Fruit fly (Drosophila melanogaster) whole organism, embryonic: ENCODE results near the gene Gr97a.

Experiments
- Abd-B ChIP-seq: fragments of 200-800 bp; sonication (Bioruptor generic); optimal IDR thresholded peaks from 2 replicates; lab custom pipeline; 2018; ENCODE audit warnings: missing biosample characterization, mild to moderate bottlenecking, missing genetic modification characterization, moderate library complexity
- Asciz ChIP-seq: fragments of 200-800 bp; sonication (Bioruptor generic); optimal IDR thresholded peaks from 2 replicates; lab custom pipeline; 2017; ENCODE audit warnings: missing biosample characterization, mild to moderate bottlenecking, missing genetic modification characterization, missing genetic modification reagents
- CG2116 ChIP-seq: fragments of 200-800 bp; sonication (Bioruptor generic); optimal IDR thresholded peaks from 3 replicates; lab custom pipeline; 2018; ENCODE audit warnings: missing biosample characterization, mild to moderate bottlenecking, missing genetic modification characterization
- Eip74EF ChIP-seq, 2 experiments: fragments of 200-800 bp in 1 of 2; fragments of >200 bp in 1 of 2; sonication (Bioruptor generic) in 1 of 2; optimal IDR thresholded peaks; 2 replicates each; lab custom pipeline; 2017 to 2019; ENCODE audit warnings: missing biosample characterization in 2 of 2, missing genetic modification characterization in 2 of 2, mild to moderate bottlenecking in 1 of 2, moderate library complexity in 1 of 2
- MBD-R2 ChIP-seq: fragments of 200-800 bp; sonication (Bioruptor generic); IDR thresholded peaks from 2 replicates; pipeline ENCODE4 v1.3.6; 2022; ENCODE audit warnings: missing biosample characterization, missing genetic modification characterization
- Vsx1 ChIP-seq: fragments of 200-800 bp; sonication (Bioruptor generic); optimal IDR thresholded peaks from 2 replicates; lab custom pipeline; 2017; ENCODE audit warnings: missing biosample characterization, mild to moderate bottlenecking, missing genetic modification characterization, missing genetic modification reagents
- dysf ChIP-seq: fragments of 200-800 bp; sonication (Bioruptor generic); IDR thresholded peaks from 3 replicates; pipeline ENCODE4 v1.3.6; 2022; ENCODE audit warnings: missing biosample characterization, missing genetic modification characterization
- ewg ChIP-seq: fragments of 200-800 bp; sonication (Bioruptor generic); optimal IDR thresholded peaks from 3 replicates; lab custom pipeline; 2017; ENCODE audit warnings: mild to moderate bottlenecking, missing biosample characterization, missing genetic modification reagents, missing genetic modification characterization
- knrl ChIP-seq: fragments of 200-800 bp; sonication (Bioruptor generic); IDR thresholded peaks from 3 replicates; pipeline ENCODE4 v1.3.6; 2022; ENCODE audit warnings: missing biosample characterization, missing genetic modification characterization; ENCODE audit not compliant: partially characterized antibody
- ttk ChIP-seq: fragments of 200-800 bp; sonication (Bioruptor generic); IDR thresholded peaks from 2 replicates; pipeline ENCODE4 v2.1.2; 2022; ENCODE audit warnings: missing biosample characterization, missing genetic modification characterization
- usp ChIP-seq: fragments of >200 bp; optimal IDR thresholded peaks from 2 replicates; lab custom pipeline; 2017; ENCODE audit warnings: missing biosample characterization, missing genetic modification characterization

DNA sequence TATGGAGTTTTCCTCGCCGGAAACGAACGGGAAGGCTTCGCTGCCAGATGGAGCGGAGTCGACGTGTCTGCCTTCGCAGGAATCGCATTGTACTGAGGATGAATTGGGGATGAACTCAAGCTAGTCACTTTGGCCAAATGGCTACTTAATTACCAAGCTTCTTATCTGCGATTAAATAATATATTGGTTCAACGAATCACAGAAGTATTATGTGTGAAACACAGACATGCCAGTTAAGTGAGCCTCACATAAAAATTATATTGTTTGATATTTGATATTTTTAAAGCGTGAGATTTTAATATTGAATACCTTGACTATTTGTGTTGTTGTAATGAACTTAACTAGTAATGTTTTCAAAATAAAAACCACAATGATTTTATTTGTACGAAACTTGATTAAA lies at the start of gene Gr97a:
- TF ChIP-seq dysf (GFP tag; lab: Robert Waterston, UW) = no peak
- TF ChIP-seq CG2116 = no peak
- no peak for TF ChIP-seq MBD-R2 (GFP tag; lab: Robert Waterston, UW)
- no peak for TF ChIP-seq ewg (GFP tag; lab: Kevin White, UChicago)
- no peak for TF ChIP-seq Eip74EF (GFP tag; optimal IDR thresholded peaks at IDR 0.05; lab: Kevin White, UChicago)
- TF ChIP-seq Asciz (GFP tag; lab: Kevin White, UChicago) = no peak
- no peak for TF ChIP-seq Vsx1 (GFP tag; lab: Kevin White, UChicago)
- TF ChIP-seq ttk (GFP tag; lab: Robert Waterston, UW) = no peak
- no peak for TF ChIP-seq Abd-B (GFP tag; lab: Kevin White, UChicago)
- TF ChIP-seq usp = no peak
- TF ChIP-seq knrl (GFP tag; lab: Robert Waterston, UW) = no peak
